Worm (Caenorhabditis elegans): ENCODE data around the gene gst-2.

DNA sequence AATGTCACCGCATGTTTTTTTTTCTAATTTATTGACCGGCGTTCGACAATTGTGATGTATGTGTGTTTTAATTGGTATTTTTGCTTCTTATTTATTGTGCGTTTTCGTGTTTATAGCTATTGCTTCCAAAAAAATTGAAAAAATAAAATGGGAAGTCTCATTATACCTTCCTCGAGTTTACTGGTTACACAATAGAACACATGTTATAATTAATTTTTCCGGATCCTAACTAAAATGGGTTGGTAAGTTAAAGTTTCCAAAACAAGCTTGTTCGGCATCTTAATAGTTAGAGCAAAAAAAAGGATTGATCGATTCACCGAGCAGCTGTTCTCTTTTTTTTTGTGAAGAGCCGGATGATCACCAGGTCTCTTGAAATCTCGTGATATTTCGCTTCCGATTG lies 13.6 kb upstream of the gst-2 start, which contains the start of gene ttr-54:
- TF ChIP-seq fkh-8 (tag; optimal IDR thresholded peaks at IDR 0.05) (no peak), mdl-1 (tag; optimal IDR thresholded peaks at IDR 0.05) (no peak), dpl-1 (GFP tag; optimal IDR thresholded peaks at IDR 0.05) (no peak), C34B4.2 (tag; optimal IDR thresholded peaks at IDR 0.05) (no peak)
